Worm (Caenorhabditis elegans) whole organism, L4 larva: ENCODE results near the gene srbc-71.

Source experiments
- F26F4.8 ChIP-seq: fragments of 200-800 bp; sonication (Bioruptor generic); conservative IDR thresholded peaks from 2 replicates; pipeline ENCODE4 v1.3.6; 2022; ENCODE audit warnings: missing genetic modification characterization, missing compliant biosample characterization
- F44E2.7 ChIP-seq: fragments of 200-800 bp; sonication (Bioruptor generic); IDR thresholded peaks from 2 replicates; pipeline ENCODE4 v2.1.2; 2022; ENCODE audit warnings: missing genetic modification characterization, missing compliant biosample characterization
- F49E8.2 ChIP-seq: sonication (generic microtip); optimal IDR thresholded peaks from 2 replicates; lab custom pipeline; 2016; ENCODE audit warnings: missing compliant biosample characterization, mild to moderate bottlenecking, missing genetic modification characterization, borderline replicate concordance
- R02D3.7 ChIP-seq: fragments of 150-350 bp; sonication (generic microtip); optimal IDR thresholded peaks from 3 replicates; lab custom pipeline; 2014; ENCODE audit warnings: missing biosample characterization, missing genetic modification characterization
- Y75B8A.6 ChIP-seq: fragments of 200-800 bp; sonication (Bioruptor generic); IDR thresholded peaks from 2 replicates; pipeline ENCODE4 v1.3.6; 2022; ENCODE audit warnings: missing genetic modification reagents, missing genetic modification characterization, missing compliant biosample characterization
- ZK337.2 ChIP-seq: fragments of 200-800 bp; sonication (Bioruptor generic); IDR thresholded peaks from 2 replicates; pipeline ENCODE4 v1.3.6; 2022; ENCODE audit warnings: missing genetic modification reagents, missing genetic modification characterization, missing compliant biosample characterization
- arid-1 ChIP-seq: fragments of 200-800 bp; sonication (Bioruptor generic); conservative IDR thresholded peaks from 2 replicates; pipeline ENCODE4 v1.3.6; 2022; ENCODE audit warnings: missing genetic modification reagents, missing genetic modification characterization, missing compliant biosample characterization
- attf-4 ChIP-seq: sonication (generic microtip); optimal IDR thresholded peaks from 3 replicates; lab custom pipeline; 2017; ENCODE audit warnings: missing biosample characterization, missing genetic modification characterization
- ceh-28 ChIP-seq: fragments of 150-350 bp; optimal IDR thresholded peaks from 2 replicates; lab custom pipeline; 2014; ENCODE audit warnings: missing biosample characterization, missing genetic modification reagents, missing genetic modification characterization
- daf-12 ChIP-seq: fragments of 150-350 bp; optimal IDR thresholded peaks from 2 replicates; lab custom pipeline; 2014; ENCODE audit warnings: missing biosample characterization, missing genetic modification reagents, missing genetic modification characterization
- daf-16 ChIP-seq, 3 experiments: sonication (generic microtip); optimal IDR thresholded peaks; 2 replicates each; lab custom pipeline; 2016 to 2017; ENCODE audit warnings: missing genetic modification characterization in 3 of 3, missing genetic modification reagents in 3 of 3, mild to moderate bottlenecking in 2 of 3, missing compliant biosample characterization in 2 of 3, missing biosample characterization in 1 of 3, moderate library complexity in 1 of 3
- daf-19 ChIP-seq: fragments of 200-800 bp; sonication (Bioruptor generic); conservative IDR thresholded peaks from 2 replicates; pipeline ENCODE4 v1.3.6; 2022; ENCODE audit warnings: missing genetic modification characterization, missing compliant biosample characterization
- dmd-6 ChIP-seq: fragments of 200-800 bp; sonication (Bioruptor generic); IDR thresholded peaks from 2 replicates; pipeline ENCODE4 v1.3.6; 2022; ENCODE audit warnings: missing genetic modification reagents, missing genetic modification characterization, missing compliant biosample characterization
- duxl-1 ChIP-seq: sonication (generic microtip); optimal IDR thresholded peaks from 2 replicates; lab custom pipeline; 2016; ENCODE audit warnings: mild to moderate bottlenecking, missing genetic modification characterization, moderate library complexity, missing compliant biosample characterization; ENCODE audit not compliant: poor library complexity
- egl-43 ChIP-seq: fragments of 200-800 bp; sonication (Bioruptor generic); IDR thresholded peaks from 2 replicates; pipeline ENCODE4 v1.3.6; 2022; ENCODE audit warnings: missing genetic modification reagents, missing genetic modification characterization, missing compliant biosample characterization
- gei-8 ChIP-seq: fragments of 200-800 bp; sonication (Bioruptor generic); optimal IDR thresholded peaks from 2 replicates; lab custom pipeline; 2018; ENCODE audit warnings: mild to moderate bottlenecking, missing genetic modification characterization, missing compliant biosample characterization
- hlh-11 ChIP-seq: fragments of 200-800 bp; sonication (Bioruptor generic); optimal IDR thresholded peaks from 2 replicates; lab custom pipeline; 2018; ENCODE audit warnings: mild to moderate bottlenecking, missing genetic modification characterization, missing compliant biosample characterization
- hlh-30 ChIP-seq: sonication (generic microtip); optimal IDR thresholded peaks from 2 replicates; lab custom pipeline; 2017; ENCODE audit warnings: antibody characterized with exemption, mild to moderate bottlenecking, missing genetic modification characterization, missing compliant biosample characterization; ENCODE audit not compliant: insufficient read depth
- hmg-1.1 ChIP-seq: fragments of 200-800 bp; sonication (Bioruptor generic); IDR thresholded peaks from 2 replicates; pipeline ENCODE4 v1.3.6; 2022; ENCODE audit warnings: missing genetic modification reagents, missing genetic modification characterization, missing compliant biosample characterization
- lin-1 ChIP-seq: fragments of 200-800 bp; sonication (Bioruptor generic); IDR thresholded peaks from 2 replicates; pipeline ENCODE4 v1.3.6; 2022; ENCODE audit warnings: missing genetic modification reagents, missing genetic modification characterization, missing compliant biosample characterization
- lin-13 ChIP-seq: fragments of 150-350 bp; optimal IDR thresholded peaks from 2 replicates; lab custom pipeline; 2014; ENCODE audit warnings: missing biosample characterization, missing genetic modification reagents, missing genetic modification characterization
- lir-3 ChIP-seq: sonication (generic microtip); optimal IDR thresholded peaks from 2 replicates; lab custom pipeline; 2016; ENCODE audit warnings: mild to moderate bottlenecking, missing genetic modification characterization, missing compliant biosample characterization
- madf-5 ChIP-seq, 2 experiments: fragments of 200-800 bp; sonication (Bioruptor generic); IDR thresholded peaks; 2 replicates each; pipeline ENCODE4 v1.3.6; 2022; ENCODE audit warnings: missing compliant biosample characterization in 2 of 2, missing genetic modification characterization in 2 of 2
- mes-2 ChIP-seq: sonication (generic microtip); optimal IDR thresholded peaks from 2 replicates; lab custom pipeline; 2016; ENCODE audit warnings: missing genotype, mild to moderate bottlenecking, missing genetic modification characterization, missing compliant biosample characterization; ENCODE audit not compliant: poor library complexity, severe bottlenecking
- mxl-2 ChIP-seq: fragments of 200-800 bp; sonication (Bioruptor generic); conservative IDR thresholded peaks from 2 replicates; pipeline ENCODE4 v1.3.6; 2022; ENCODE audit warnings: missing genetic modification reagents, missing genetic modification characterization, missing compliant biosample characterization
- nhr-10 ChIP-seq: fragments of 150-350 bp; optimal IDR thresholded peaks from 2 replicates; lab custom pipeline; 2014; ENCODE audit warnings: missing biosample characterization, missing genetic modification characterization
- nhr-102 ChIP-seq: sonication (generic microtip); optimal IDR thresholded peaks from 2 replicates; lab custom pipeline; 2016; ENCODE audit warnings: mild to moderate bottlenecking, missing genetic modification characterization, moderate library complexity, missing compliant biosample characterization
- nhr-237 ChIP-seq: sonication (generic microtip); optimal IDR thresholded peaks from 2 replicates; lab custom pipeline; 2017; ENCODE audit warnings: missing biosample characterization, missing genetic modification characterization
- nhr-25 ChIP-seq: sonication (generic microtip); optimal IDR thresholded peaks from 2 replicates; lab custom pipeline; 2017; ENCODE audit warnings: missing genetic modification characterization, mild to moderate bottlenecking, missing compliant biosample characterization, antibody characterized with exemption, moderate library complexity, borderline replicate concordance; ENCODE audit not compliant: insufficient read depth
- nhr-6 ChIP-seq: fragments of 150-350 bp; optimal IDR thresholded peaks from 2 replicates; lab custom pipeline; 2014; ENCODE audit warnings: missing biosample characterization, missing genetic modification characterization
- pha-4 ChIP-seq, 2 experiments: fragments of 150-350 bp in 1 of 2; fragments of 200-800 bp in 1 of 2; sonication (Bioruptor generic) in 1 of 2; IDR thresholded peaks in 1 of 2; optimal IDR thresholded peaks in 1 of 2; 2 replicates each; pipeline versions ENCODE4 v1.3.6 to Lab custom; 2014 to 2022; ENCODE audit warnings: missing genetic modification characterization in 2 of 2, missing genetic modification reagents in 2 of 2, missing biosample characterization in 1 of 2, missing compliant biosample characterization in 1 of 2
- php-3 ChIP-seq: fragments of 200-800 bp; sonication (Bioruptor generic); IDR thresholded peaks from 2 replicates; pipeline ENCODE4 v1.3.6; 2022; ENCODE audit warnings: missing genetic modification reagents, missing genetic modification characterization, missing compliant biosample characterization
- pqm-1 ChIP-seq: sonication (generic microtip); optimal IDR thresholded peaks from 2 replicates; lab custom pipeline; 2017; ENCODE audit warnings: missing biosample characterization, missing genetic modification characterization
- rbr-2 ChIP-seq: sonication (generic microtip); optimal IDR thresholded peaks from 2 replicates; lab custom pipeline; 2016; ENCODE audit warnings: missing genotype, missing genetic modification characterization, missing compliant biosample characterization
- sdz-12 ChIP-seq: fragments of 200-800 bp; sonication (Bioruptor generic); optimal IDR thresholded peaks from 2 replicates; lab custom pipeline; 2018; ENCODE audit warnings: mild to moderate bottlenecking, missing genetic modification characterization, missing compliant biosample characterization
- set-16 ChIP-seq: fragments of 200-800 bp; sonication (Bioruptor generic); IDR thresholded peaks from 2 replicates; pipeline ENCODE4 v1.3.6; 2022; ENCODE audit warnings: missing genetic modification reagents, missing genetic modification characterization, missing compliant biosample characterization
- skn-1 ChIP-seq: fragments of 150-350 bp; optimal IDR thresholded peaks from 2 replicates; lab custom pipeline; 2014; ENCODE audit warnings: missing biosample characterization, missing genetic modification characterization
- snpc-1.2 ChIP-seq: fragments of 200-800 bp; sonication (Bioruptor generic); IDR thresholded peaks from 2 replicates; pipeline ENCODE4 v1.3.6; 2022; ENCODE audit warnings: missing genetic modification reagents, missing genetic modification characterization, missing compliant biosample characterization
- snpc-4 ChIP-seq: fragments of 150-350 bp; optimal IDR thresholded peaks from 2 replicates; lab custom pipeline; 2014; ENCODE audit warnings: missing biosample characterization, missing genetic modification characterization
- spr-3 ChIP-seq: fragments of 200-800 bp; sonication (Bioruptor generic); optimal IDR thresholded peaks from 2 replicates; lab custom pipeline; 2018; ENCODE audit warnings: mild to moderate bottlenecking, missing genetic modification characterization, missing compliant biosample characterization
- unc-39 ChIP-seq: sonication (generic microtip); optimal IDR thresholded peaks from 2 replicates; lab custom pipeline; 2017; ENCODE audit warnings: missing biosample characterization, missing genetic modification characterization
- unc-62 ChIP-seq, 3 experiments: fragments of 150-350 bp in 1 of 3; sonication (generic microtip); optimal IDR thresholded peaks in 2 of 3; peaks in 1 of 3; 1 replicate in 1 of 3; 2 replicates in 2 of 3; lab custom pipeline; 2014 to 2017; ENCODE audit warnings: missing biosample characterization in 3 of 3, missing genetic modification characterization in 3 of 3, missing genetic modification reagents in 3 of 3, missing genotype in 1 of 3
- vab-7 ChIP-seq: fragments of 200-800 bp; sonication (Bioruptor generic); IDR thresholded peaks from 2 replicates; pipeline ENCODE4 v1.3.6; 2022; ENCODE audit warnings: missing genetic modification reagents, missing genetic modification characterization, missing compliant biosample characterization
- zag-1 ChIP-seq: fragments of 150-350 bp; optimal IDR thresholded peaks from 2 replicates; lab custom pipeline; 2014; ENCODE audit warnings: missing biosample characterization, missing genetic modification characterization
- zfp-3 ChIP-seq: fragments of 200-800 bp; sonication (Bioruptor generic); conservative IDR thresholded peaks from 2 replicates; pipeline ENCODE4 v1.3.6; 2022; ENCODE audit warnings: missing genetic modification reagents, missing genetic modification characterization, missing compliant biosample characterization
- zip-11 ChIP-seq: fragments of 200-800 bp; sonication (Bioruptor generic); IDR thresholded peaks from 2 replicates; pipeline ENCODE4 v1.3.6; 2022; ENCODE audit warnings: missing genetic modification characterization, missing compliant biosample characterization

Gene srbc-71

ce11 chrIV:4216099-4216894 is 9.5 kb downstream of the srbc-71 start (continued):
- TF ChIP-seq set-16 (GFP tag; lab: Robert Waterston, UW) (peak; percentile 84), rbr-2 (no peak), zfp-3 (GFP tag; lab: Robert Waterston, UW) (no peak), madf-5 (GFP tag; IDR thresholded peaks at IDR 0.05; lab: Robert Waterston, UW) (no peak), nhr-6 (tag; lab: Kevin White, UChicago) (no peak), skn-1 (tag; lab: Kevin White, UChicago) (no peak), ZK337.2 (no peak), pqm-1 (tag; lab: Kevin White, UChicago) (no peak), php-3 (GFP tag; lab: Robert Waterston, UW) (no peak), daf-19 (GFP tag; lab: Robert Waterston, UW) (no peak), nhr-237 (tag; lab: Kevin White, UChicago) (no peak), zag-1 (tag; lab: Kevin White, UChicago) (no peak), nhr-25 (tag; lab: Kevin White, UChicago) (peak; percentile 37), F49E8.2 (tag; lab: Kevin White, UChicago) (no peak), daf-12 (tag; lab: Kevin White, UChicago) (no peak), vab-7 (GFP tag; lab: Robert Waterston, UW) (no peak), ceh-28 (tag; lab: Kevin White, UChicago) (no peak), mes-2 (tag; lab: Kevin White, UChicago) (peak; percentile 28), snpc-1.2 (GFP tag; lab: Robert Waterston, UW) (no peak), gei-8 (no peak), unc-62 (GFP tag; optimal IDR thresholded peaks at IDR 0.05 in 1 of 2; lab: Kevin White, UChicago) (peak in 1 of 2 experiments; percentile 74), unc-62 (tag; optimal IDR thresholded peaks at IDR 0.05; lab: Kevin White, UChicago) (no peak), daf-16 (GFP tag; optimal IDR thresholded peaks at IDR 0.05; lab: Kevin White, UChicago) (no peak), daf-16 (tag; optimal IDR thresholded peaks at IDR 0.05; lab: Kevin White, UChicago) (peak; percentile 38), Y75B8A.6 (GFP tag; lab: Robert Waterston, UW) (no peak), hlh-30 (tag; lab: Kevin White, UChicago) (peak; percentile 85), F26F4.8 (GFP tag; lab: Robert Waterston, UW) (no peak), nhr-10 (no peak), zip-11 (no peak), hlh-11 (tag; lab: Kevin White, UChicago) (peak; percentile 62), duxl-1 (tag; lab: Kevin White, UChicago) (no peak), arid-1 (GFP tag; lab: Robert Waterston, UW) (no peak), unc-39 (no peak)
- TF ChIP-seq, all 104 proteins: peak for 17

DNA sequence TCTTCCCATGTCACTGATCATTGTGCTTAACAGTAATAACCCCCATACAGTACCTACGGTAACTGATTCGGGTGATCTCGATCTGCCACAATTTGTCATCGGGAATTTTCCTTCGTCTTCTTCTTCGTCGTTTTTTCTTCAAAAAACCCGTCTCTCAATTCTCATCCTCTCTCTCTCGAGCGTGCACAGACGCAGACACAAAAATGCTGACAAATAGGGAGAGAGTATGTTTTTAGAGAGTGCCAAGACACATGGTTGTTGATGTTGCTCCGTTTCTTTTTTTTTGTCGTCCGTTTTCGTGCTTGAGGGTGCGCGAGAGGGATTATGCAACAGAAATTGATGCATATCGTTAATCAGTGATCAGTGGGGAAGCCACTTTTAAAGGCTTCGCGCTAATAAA is 10.4 kb downstream of the srbc-71 start:
- no peak for TF ChIP-seq unc-39
- TF ChIP-seq sdz-12 (GFP tag; lab: Kevin White, UChicago): no peak
- peak; percentile 50; the same call in 1 of the 2 replicates for TF ChIP-seq hmg-1.1 (GFP tag; lab: Robert Waterston, UW)
- TF ChIP-seq duxl-1 (tag; lab: Kevin White, UChicago): peak; percentile 18
- TF ChIP-seq dmd-6 (GFP tag; lab: Robert Waterston, UW): peak; percentile 53
- TF ChIP-seq lin-1 (GFP tag; lab: Robert Waterston, UW): no peak
- TF ChIP-seq snpc-4: no peak
- no peak for TF ChIP-seq mxl-2 (GFP tag; lab: Robert Waterston, UW)
- no peak for TF ChIP-seq attf-4 (tag; lab: Kevin White, UChicago)
- no peak for TF ChIP-seq nhr-102 (tag; lab: Kevin White, UChicago)
- peak; percentile 35 for TF ChIP-seq mes-2 (tag; lab: Kevin White, UChicago)
- TF ChIP-seq hlh-11 (tag; lab: Kevin White, UChicago): peak; percentile 80
- no peak for TF ChIP-seq F44E2.7 (GFP tag; lab: Robert Waterston, UW)
- TF ChIP-seq rbr-2: peak; percentile 46
- TF ChIP-seq php-3 (GFP tag; lab: Robert Waterston, UW): no peak
- TF ChIP-seq egl-43 (GFP tag; lab: Robert Waterston, UW): no peak
- no peak for TF ChIP-seq vab-7 (GFP tag; lab: Robert Waterston, UW)
- TF ChIP-seq spr-3 (GFP tag; lab: Kevin White, UChicago): no peak
- TF ChIP-seq pha-4 (GFP tag; IDR thresholded peaks at IDR 0.05; lab: Robert Waterston, UW): no peak
- TF ChIP-seq pha-4 (tag; optimal IDR thresholded peaks at IDR 0.05; lab: Kevin White, UChicago): peak; percentile 88
- no peak for TF ChIP-seq lir-3 (tag; lab: Kevin White, UChicago)
- no peak for TF ChIP-seq R02D3.7 (tag; lab: Kevin White, UChicago)
- TF ChIP-seq lin-13 (GFP tag; lab: Kevin White, UChicago): peak; percentile 9
